Worm (Caenorhabditis elegans) whole organism, L1 larva: ENCODE data around the gene F13C5.2.

Source experiments
- fos-1 ChIP-seq: fragments of 150-350 bp; optimal IDR thresholded peaks from 2 replicates; lab custom pipeline; 2014; ENCODE audit warnings: missing biosample characterization, missing genetic modification characterization
- snu-23 ChIP-seq: sonication (generic microtip); optimal IDR thresholded peaks from 2 replicates; lab custom pipeline; 2016; ENCODE audit warnings: missing genetic modification characterization, missing compliant biosample characterization
- unc-62 ChIP-seq: fragments of 150-350 bp; optimal IDR thresholded peaks from 2 replicates; lab custom pipeline; 2014; ENCODE audit warnings: missing biosample characterization, missing genetic modification reagents, missing genetic modification characterization

- TF ChIP-seq fos-1 (tag; lab: Kevin White, UChicago) = no peak
- no peak for TF ChIP-seq unc-62
- no peak for TF ChIP-seq snu-23 (GFP tag; lab: Kevin White, UChicago)
Observed at ce11 chrX:641440-641839, 47.7 kb downstream of the F13C5.2 start, which contains the start of gene M6.11.
